Fruit fly (Drosophila melanogaster): ENCODE results near the gene Mtch.

DNA sequence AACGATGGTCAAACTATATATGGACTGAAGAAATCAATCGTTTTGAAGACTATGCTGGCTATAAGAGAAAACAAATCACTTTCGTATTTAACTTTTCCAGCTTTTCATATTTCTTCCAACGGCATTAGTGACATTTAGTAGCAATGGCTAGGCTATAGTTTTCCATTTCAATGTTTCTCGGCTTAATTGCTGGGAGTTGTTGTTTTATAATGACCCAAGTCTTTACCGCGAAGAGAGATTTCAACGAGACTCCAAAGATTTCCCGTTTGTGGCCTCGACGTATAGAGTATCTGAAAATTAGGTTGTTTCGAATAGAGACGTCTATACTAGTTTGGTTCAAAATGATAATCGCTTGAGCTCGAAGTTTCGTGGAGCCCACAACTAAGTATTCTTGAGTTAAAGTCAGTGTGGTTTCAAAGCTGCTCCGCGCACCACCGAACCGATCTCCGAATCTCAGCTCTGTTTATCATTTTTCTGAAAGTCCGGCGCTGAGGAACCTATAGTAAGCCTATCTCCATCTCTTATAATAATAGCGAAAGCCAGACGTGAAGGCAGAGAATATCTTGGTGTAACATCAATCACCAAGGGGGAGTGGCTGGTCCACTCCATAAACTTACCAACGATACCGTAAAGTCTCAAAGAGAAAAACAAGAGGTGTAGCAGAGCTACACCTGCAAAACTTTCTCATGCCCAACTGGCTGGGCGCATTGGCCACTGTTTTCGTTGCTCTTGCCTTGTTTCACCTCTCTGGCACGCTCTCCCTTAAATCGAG lies 4.8 kb upstream of the Mtch start, which contains the start of gene CG13875:
- TF ChIP-seq Eip78C (GFP tag) (no peak), OdsH (GFP tag; optimal IDR thresholded peaks at IDR 0.05) (no peak), Ets96B (tag; optimal IDR thresholded peaks at IDR 0.05) (no peak), Hr39 (GFP tag; optimal IDR thresholded peaks at IDR 0.05) (no peak), fkh (GFP tag; optimal IDR thresholded peaks at IDR 0.05) (no peak), Lpt (GFP tag; optimal IDR thresholded peaks at IDR 0.05) (no peak), vri (GFP tag; optimal IDR thresholded peaks at IDR 0.05) (no peak), Blimp-1 (GFP tag; optimal IDR thresholded peaks at IDR 0.05) (no peak)

Data from whole organism, prepupa.